Worm (Caenorhabditis elegans): ENCODE measurements around the gene chl-1.

chl-1 gene

ce11 chrIII:10367355-10367909 is 37.6 kb downstream of the chl-1 start:
- no peak for TF ChIP-seq skn-1 (tag; optimal IDR thresholded peaks at IDR 0.05)
- no peak for TF ChIP-seq nhr-21 (tag; optimal IDR thresholded peaks at IDR 0.05)
- no peak for TF ChIP-seq lin-13 (GFP tag; optimal IDR thresholded peaks at IDR 0.05)
- peak in 1 of 2 experiments; percentile 24 for TF ChIP-seq lsy-2 (tag; optimal IDR thresholded peaks at IDR 0.05)
- TF ChIP-seq gmeb-1 (tag; optimal IDR thresholded peaks at IDR 0.05): no peak
- peak; percentile 45 for TF ChIP-seq C34F6.9 (tag; optimal IDR thresholded peaks at IDR 0.05)
- TF ChIP-seq blmp-1 (tag; optimal IDR thresholded peaks at IDR 0.05; ENCODE audit: insufficient read depth): no peak
- peak; percentile 18 for TF ChIP-seq nhr-129 (tag; optimal IDR thresholded peaks at IDR 0.05)
- TF ChIP-seq nhr-6 (tag; optimal IDR thresholded peaks at IDR 0.05): no peak
- TF ChIP-seq nhr-77 (tag; optimal IDR thresholded peaks at IDR 0.05): no peak
- peak; percentile 44 for TF ChIP-seq unc-55 (GFP tag; optimal IDR thresholded peaks at IDR 0.05)
- TF ChIP-seq R02D3.7 (tag; optimal IDR thresholded peaks at IDR 0.05): no peak
- TF ChIP-seq zag-1 (tag; optimal IDR thresholded peaks at IDR 0.05): peak; percentile 10
- no peak for TF ChIP-seq elt-1 (tag; optimal IDR thresholded peaks at IDR 0.05)

DNA sequence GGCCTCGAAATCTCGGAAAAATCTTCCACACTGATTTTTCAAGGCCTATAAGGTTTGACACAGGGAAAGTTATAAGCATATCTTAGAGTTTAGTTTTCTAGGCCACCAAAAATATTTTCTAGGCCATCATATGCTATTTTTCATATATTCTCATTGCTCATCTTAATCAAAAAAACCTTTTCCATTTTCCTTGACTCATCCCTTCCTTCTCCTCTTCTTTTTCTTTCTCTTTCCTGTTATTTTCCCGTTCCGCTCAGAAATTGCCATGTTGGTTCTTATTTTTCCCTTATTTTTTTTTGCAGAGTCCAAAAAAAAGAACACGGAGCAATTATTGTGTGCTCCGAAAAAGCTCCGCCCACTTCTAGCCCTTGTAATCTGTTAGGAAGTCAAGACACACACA is 40.4 kb downstream of the chl-1 start, which contains the start of gene tbc-8:
Gene tbc-8 (plus strand): TSS at position 301 of the 400 bp plus-strand sequence.
- TF ChIP-seq R02D3.7 (tag; optimal IDR thresholded peaks at IDR 0.05) (no peak), fos-1 (tag; optimal IDR thresholded peaks at IDR 0.05) (no peak), ceh-16 (tag; optimal IDR thresholded peaks at IDR 0.05) (no peak), aly-2 (tag; optimal IDR thresholded peaks at IDR 0.05) (no peak), lsy-2 (tag; optimal IDR thresholded peaks at IDR 0.05) (no peak), nhr-77 (tag; optimal IDR thresholded peaks at IDR 0.05) (no peak), mab-5 (tag; optimal IDR thresholded peaks at IDR 0.05) (no peak), unc-62 (GFP tag; optimal IDR thresholded peaks at IDR 0.05) (no peak), skn-1 (tag; optimal IDR thresholded peaks at IDR 0.05) (no peak), elt-3 (tag; optimal IDR thresholded peaks at IDR 0.05) (no peak), C34F6.9 (tag; optimal IDR thresholded peaks at IDR 0.05) (no peak), ZK546.5 (tag; optimal IDR thresholded peaks at IDR 0.05) (no peak), lin-13 (GFP tag; optimal IDR thresholded peaks at IDR 0.05) (no peak)

ce11 chrIII:10362920-10363319 is 42.1 kb downstream of the chl-1 start:
- TF ChIP-seq ztf-11 (tag; optimal IDR thresholded peaks at IDR 0.05): no peak
- peak in 1 of 2 experiments; percentile 47 for TF ChIP-seq lsy-2 (tag; optimal IDR thresholded peaks at IDR 0.05)

DNA sequence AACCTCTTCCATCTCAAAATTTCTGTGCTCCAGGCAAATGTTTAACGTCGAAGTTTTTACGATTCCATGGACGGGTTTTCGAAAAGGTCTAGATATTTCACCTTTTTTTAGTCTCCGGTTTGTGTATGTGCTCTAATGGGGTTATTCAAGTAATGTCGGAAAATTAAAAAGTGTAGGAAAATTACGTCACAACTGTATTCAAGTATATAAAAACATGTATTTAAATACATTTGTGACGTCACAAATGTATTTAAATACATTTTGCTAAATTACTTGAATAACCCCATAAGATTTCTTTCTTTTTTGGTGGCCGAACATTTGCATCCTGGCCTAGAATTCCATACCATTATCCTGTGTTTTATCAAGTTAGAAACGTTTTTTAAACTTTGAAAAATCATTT is 43.6 kb downstream of the chl-1 start:
- TF ChIP-seq lin-39 (tag; optimal IDR thresholded peaks at IDR 0.05): no peak
- no peak for TF ChIP-seq mab-5 (tag; optimal IDR thresholded peaks at IDR 0.05)
- TF ChIP-seq ztf-11 (tag; optimal IDR thresholded peaks at IDR 0.05): no peak
- TF ChIP-seq sem-4 (tag; optimal IDR thresholded peaks at IDR 0.05): no peak
- no peak for TF ChIP-seq elt-3 (tag; optimal IDR thresholded peaks at IDR 0.05)
- TF ChIP-seq nhr-237 (tag; optimal IDR thresholded peaks at IDR 0.05): no peak
- no peak for TF ChIP-seq nhr-21 (tag; optimal IDR thresholded peaks at IDR 0.05)
- no peak for TF ChIP-seq dmd-4 (tag; optimal IDR thresholded peaks at IDR 0.05)

DNA sequence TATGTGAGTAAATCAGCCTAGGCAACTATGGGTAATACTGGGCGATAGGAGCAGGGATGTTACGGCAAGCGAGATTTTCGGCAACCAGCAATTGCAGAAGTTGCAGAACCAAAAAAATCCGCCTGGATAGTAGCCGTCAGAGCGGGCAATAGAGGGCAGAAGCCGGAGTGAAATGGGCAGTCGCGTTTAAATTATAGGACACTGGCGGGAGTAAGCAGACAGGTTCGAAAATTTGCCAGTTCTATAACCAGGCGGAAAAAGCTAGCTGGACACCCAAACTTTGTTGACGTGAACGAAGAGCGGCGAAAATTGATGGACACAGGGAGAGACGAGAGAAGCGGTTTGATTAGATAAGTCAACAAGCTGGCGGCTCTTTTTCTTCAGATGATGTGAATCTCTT is 45.1 kb downstream of the chl-1 start:
- TF ChIP-seq gmeb-1 (tag; optimal IDR thresholded peaks at IDR 0.05) (no peak), nhr-10 (tag; optimal IDR thresholded peaks at IDR 0.05) (no peak), mbf-1 (tag; optimal IDR thresholded peaks at IDR 0.05) (no peak)

- TF ChIP-seq C34F6.9 (tag; optimal IDR thresholded peaks at IDR 0.05) (peak; percentile 31), lin-11 (tag; optimal IDR thresholded peaks at IDR 0.05) (no peak), sma-3 (GFP tag; optimal IDR thresholded peaks at IDR 0.05) (no peak), crh-2 (tag; optimal IDR thresholded peaks at IDR 0.05) (peak; percentile 6)
Measured at ce11 chrIII:10358751-10359150, 46.3 kb downstream of the chl-1 start.
